Worm (Caenorhabditis elegans): Measurements from ENCODE around the gene F46G11.6.

- TF ChIP-seq him-1 (tag; optimal IDR thresholded peaks at IDR 0.05) (no peak), W03F9.2 (tag; optimal IDR thresholded peaks at IDR 0.05) (no peak)
These were observed 13.6 kb upstream of the F46G11.6 start for ce11 chrX:5772538-5773154.

Data from whole organism, L4/young adult.